Worm (Caenorhabditis elegans) whole organism, L2 larva: Measurements from ENCODE around the gene sre-39.

Experiments
- R02D3.7 ChIP-seq: fragments of 150-350 bp; optimal IDR thresholded peaks from 2 replicates; lab custom pipeline; 2014; ENCODE audit warnings: missing biosample characterization, missing genetic modification characterization
- ZK546.5 ChIP-seq: sonication (generic microtip); optimal IDR thresholded peaks from 2 replicates; lab custom pipeline; 2017; ENCODE audit warnings: missing biosample characterization, missing genetic modification characterization
- aly-2 ChIP-seq: fragments of 150-350 bp; optimal IDR thresholded peaks from 2 replicates; lab custom pipeline; 2014; ENCODE audit warnings: missing biosample characterization, missing genetic modification characterization
- egl-27 ChIP-seq: sonication (generic microtip); optimal IDR thresholded peaks from 3 replicates; lab custom pipeline; 2017; ENCODE audit warnings: missing biosample characterization, missing genetic modification reagents, missing genetic modification characterization
- lsy-2 ChIP-seq, 2 experiments: fragments of 150-350 bp in 1 of 2; sonication (generic microtip) in 1 of 2; optimal IDR thresholded peaks; 2 replicates each; lab custom pipeline; 2014 to 2017; ENCODE audit warnings: missing biosample characterization in 2 of 2, missing genetic modification characterization in 2 of 2
- nhr-25 ChIP-seq: fragments of 150-350 bp; sonication (generic microtip); optimal IDR thresholded peaks from 3 replicates; lab custom pipeline; 2014; ENCODE audit warnings: missing biosample characterization, missing genetic modification characterization
- nhr-6 ChIP-seq: fragments of 150-350 bp; optimal IDR thresholded peaks from 2 replicates; lab custom pipeline; 2014; ENCODE audit warnings: missing biosample characterization, missing genetic modification characterization
- skn-1 ChIP-seq: sonication (generic microtip); optimal IDR thresholded peaks from 2 replicates; lab custom pipeline; 2017; ENCODE audit warnings: missing biosample characterization, missing genetic modification characterization
- snpc-4 ChIP-seq: fragments of 150-350 bp; optimal IDR thresholded peaks from 2 replicates; lab custom pipeline; 2014; ENCODE audit warnings: missing biosample characterization, missing genetic modification characterization
- unc-39 ChIP-seq: fragments of 150-350 bp; optimal IDR thresholded peaks from 2 replicates; lab custom pipeline; 2014; ENCODE audit warnings: missing biosample characterization, missing genetic modification characterization

ce11 chrII:4671692-4672091 is 15.3 kb upstream of the sre-39 start, which contains the start of gene T05A7.6:
- TF ChIP-seq ZK546.5 (tag; lab: Kevin White, UChicago), result no peak
- TF ChIP-seq egl-27 (tag; lab: Kevin White, UChicago), result no peak
- TF ChIP-seq lsy-2 (tag; optimal IDR thresholded peaks at IDR 0.05; lab: Kevin White, UChicago), result no peak
- no peak for TF ChIP-seq R02D3.7 (tag; lab: Kevin White, UChicago)
- TF ChIP-seq aly-2 (tag; lab: Kevin White, UChicago), result no peak
- no peak for TF ChIP-seq nhr-6 (tag; lab: Kevin White, UChicago)
- no peak for TF ChIP-seq snpc-4
- TF ChIP-seq skn-1 (tag; lab: Kevin White, UChicago), result no peak
- no peak for TF ChIP-seq nhr-25
- no peak for TF ChIP-seq unc-39 (tag; lab: Kevin White, UChicago)
